Fruit fly (Drosophila melanogaster) Kc167 (cell line): ENCODE data around the gene RpL34a.

Experiments used
- Myc ChIP-seq: fragments of >200 bp; optimal IDR thresholded peaks from 2 replicates; lab custom pipeline; 2017; ENCODE audit warnings: missing external identifiers
- h ChIP-seq: fragments of >200 bp; optimal IDR thresholded peaks from 3 replicates; lab custom pipeline; 2018; ENCODE audit warnings: missing external identifiers
- insv ChIP-seq: fragments of >200 bp; optimal IDR thresholded peaks from 3 replicates; lab custom pipeline; 2018; ENCODE audit warnings: missing external identifiers
- psq ChIP-seq: fragments of >200 bp; optimal IDR thresholded peaks from 2 replicates; lab custom pipeline; 2017; ENCODE audit warnings: missing external identifiers
- ttk ChIP-seq: sonication (Bioruptor generic); optimal IDR thresholded peaks from 2 replicates; lab custom pipeline; 2017; ENCODE audit warnings: missing external identifiers

dm6 chr3R:26009766-26010414, 49.2 kb downstream of the RpL34a start:
- no peak for TF ChIP-seq psq (lab: Kevin White, UChicago)
- TF ChIP-seq h (lab: Kevin White, UChicago) = no peak
- TF ChIP-seq ttk (lab: Kevin White, UChicago) = no peak
- TF ChIP-seq insv (lab: Kevin White, UChicago) = no peak
- no peak for TF ChIP-seq Myc (lab: Kevin White, UChicago)
